Worm (Caenorhabditis elegans): ENCODE results near the gene pcyt-2.2.

pcyt-2.2 gene

ce11 chrX:7897690-7898089 lies 13.6 kb downstream of the pcyt-2.2 start, which contains the start of gene latd-1:
TSS of gene latd-1 (minus strand) at chrX:7897790.
- TF ChIP-seq tbx-2 (tag; optimal IDR thresholded peaks at IDR 0.05) (no peak), ceh-6 (GFP tag; optimal IDR thresholded peaks at IDR 0.05) (no peak), fax-1 (tag; optimal IDR thresholded peaks at IDR 0.05) (no peak), sdc-2 (tag; optimal IDR thresholded peaks at IDR 0.05) (no peak), ttx-3 (tag; optimal IDR thresholded peaks at IDR 0.05) (no peak), pros-1 (tag; optimal IDR thresholded peaks at IDR 0.05) (no peak), ceh-45 (GFP tag; IDR thresholded peaks at IDR 0.05) (no peak), fkh-6 (tag; optimal IDR thresholded peaks at IDR 0.05) (no peak), ahr-1 (tag; optimal IDR thresholded peaks at IDR 0.05) (no peak), elt-2 (tag; optimal IDR thresholded peaks at IDR 0.05) (no peak), lin-11 (tag; optimal IDR thresholded peaks at IDR 0.05) (no peak), nhr-232 (tag; optimal IDR thresholded peaks at IDR 0.05) (no peak), unc-3 (GFP tag; conservative IDR thresholded peaks at IDR 0.05) (no peak), unc-3 (tag; optimal IDR thresholded peaks at IDR 0.05) (no peak), pqm-1 (tag; optimal IDR thresholded peaks at IDR 0.05) (no peak), K09A11.1 (tag; optimal IDR thresholded peaks at IDR 0.05; ENCODE audit: insufficient read depth) (no peak), ceh-34 (tag; optimal IDR thresholded peaks at IDR 0.05) (no peak), zip-5 (tag; optimal IDR thresholded peaks at IDR 0.05) (no peak), hlh-13 (GFP tag; optimal IDR thresholded peaks at IDR 0.05) (no peak)

- TF ChIP-seq K02D7.2 (tag; optimal IDR thresholded peaks at IDR 0.05), result no peak
- no peak for TF ChIP-seq madf-2 (tag; optimal IDR thresholded peaks at IDR 0.05)
- no peak for TF ChIP-seq pqm-1 (tag; optimal IDR thresholded peaks at IDR 0.05)
- TF ChIP-seq hlh-8 (tag; optimal IDR thresholded peaks at IDR 0.05), result no peak
- TF ChIP-seq ztf-16 (tag; optimal IDR thresholded peaks at IDR 0.05), result no peak
- TF ChIP-seq ceh-34 (tag; optimal IDR thresholded peaks at IDR 0.05), result no peak
- no peak for TF ChIP-seq mec-3 (tag; optimal IDR thresholded peaks at IDR 0.05; ENCODE audit: borderline replicate concordance)
- TF ChIP-seq unc-42 (tag; optimal IDR thresholded peaks at IDR 0.05), result no peak
Observed at ce11 chrX:7898131-7898530, 14.0 kb downstream of the pcyt-2.2 start.

ce11 chrX:7900180-7900579 lies 16.1 kb downstream of the pcyt-2.2 start:
- no peak for TF ChIP-seq mec-3 (tag; optimal IDR thresholded peaks at IDR 0.05; ENCODE audit: borderline replicate concordance)
- no peak for TF ChIP-seq Y22D7AL.16 (tag; optimal IDR thresholded peaks at IDR 0.05)
- no peak for TF ChIP-seq ceh-31 (tag; optimal IDR thresholded peaks at IDR 0.05)
- no peak for TF ChIP-seq nhr-232 (tag; optimal IDR thresholded peaks at IDR 0.05)
- no peak for TF ChIP-seq K09A11.1 (tag; optimal IDR thresholded peaks at IDR 0.05; ENCODE audit: insufficient read depth)
- no peak for TF ChIP-seq C08G9.2 (tag; optimal IDR thresholded peaks at IDR 0.05)
- no peak for TF ChIP-seq pat-9 (tag; optimal IDR thresholded peaks at IDR 0.05)
- TF ChIP-seq eyg-1 (tag; optimal IDR thresholded peaks at IDR 0.05), result no peak
- TF ChIP-seq hlh-8 (tag; optimal IDR thresholded peaks at IDR 0.05), result no peak
- TF ChIP-seq sox-4 (tag; optimal IDR thresholded peaks at IDR 0.05), result no peak
- TF ChIP-seq hlh-30 (tag; optimal IDR thresholded peaks at IDR 0.05; ENCODE audit: insufficient read depth), result no peak
- no peak for TF ChIP-seq npax-4 (tag; optimal IDR thresholded peaks at IDR 0.05)
- no peak for TF ChIP-seq pha-4 (tag; optimal IDR thresholded peaks at IDR 0.05)
- TF ChIP-seq fax-1 (tag; optimal IDR thresholded peaks at IDR 0.05), result no peak
- TF ChIP-seq ceh-24 (tag; optimal IDR thresholded peaks at IDR 0.05), result no peak
- no peak for TF ChIP-seq ceh-45 (GFP tag; IDR thresholded peaks at IDR 0.05)
- TF ChIP-seq lim-6 (tag; optimal IDR thresholded peaks at IDR 0.05), result no peak
- no peak for TF ChIP-seq tbx-7 (tag; optimal IDR thresholded peaks at IDR 0.05)

ce11 chrX:7901840-7902239 lies 17.7 kb downstream of the pcyt-2.2 start:
- TF ChIP-seq nhr-11 (tag; optimal IDR thresholded peaks at IDR 0.05) (no peak), elt-2 (tag; optimal IDR thresholded peaks at IDR 0.05) (peak; percentile 7), ztf-16 (tag; optimal IDR thresholded peaks at IDR 0.05) (no peak)
